Worm (Caenorhabditis elegans) whole organism, L4 larva: ENCODE data around the gene R02E4.2.
A peak's percentile ranks its signal among the peaks of the same experiment; 100 is the strongest.

Experiments used
- D1046.2 ChIP-seq: fragments of 200-800 bp; sonication (Bioruptor generic); IDR thresholded peaks from 2 replicates; pipeline ENCODE4 v1.3.6; 2022; ENCODE audit warnings: missing genetic modification characterization, missing compliant biosample characterization
- F37D6.2 ChIP-seq: sonication (generic microtip); optimal IDR thresholded peaks from 2 replicates; lab custom pipeline; 2016; ENCODE audit warnings: mild to moderate bottlenecking, missing genetic modification characterization, missing compliant biosample characterization
- T20F7.1 ChIP-seq: fragments of 200-800 bp; sonication (Bioruptor generic); optimal IDR thresholded peaks from 2 replicates; lab custom pipeline; 2018; ENCODE audit warnings: mild to moderate bottlenecking, missing genetic modification characterization, missing compliant biosample characterization
- T26A8.4 ChIP-seq: fragments of 200-800 bp; sonication (Bioruptor generic); IDR thresholded peaks from 2 replicates; pipeline ENCODE4 v1.3.6; 2022; ENCODE audit warnings: missing genetic modification characterization, missing compliant biosample characterization
- Y48G9A.11 ChIP-seq: fragments of 200-800 bp; sonication (Bioruptor generic); IDR thresholded peaks from 2 replicates; pipeline ENCODE4 v1.3.6; 2022; ENCODE audit warnings: missing genetic modification reagents, missing genetic modification characterization, missing compliant biosample characterization
- aha-1 ChIP-seq: fragments of 150-350 bp; peaks from one replicate; lab custom pipeline; 2014; ENCODE audit warnings: missing biosample characterization, missing genetic modification characterization
- aly-2 ChIP-seq: sonication (generic microtip); optimal IDR thresholded peaks from 2 replicates; lab custom pipeline; 2018; ENCODE audit warnings: missing biosample characterization, missing genetic modification characterization
- ama-1 ChIP-seq: fragments of 150-350 bp; optimal IDR thresholded peaks from 2 replicates; lab custom pipeline; 2014; ENCODE audit warnings: inconsistent platforms, mixed read lengths
- ceh-62 ChIP-seq: sonication (generic microtip); optimal IDR thresholded peaks from 2 replicates; lab custom pipeline; 2017; ENCODE audit warnings: missing biosample characterization, missing genetic modification characterization
- ceh-82 ChIP-seq: sonication (generic microtip); optimal IDR thresholded peaks from 2 replicates; lab custom pipeline; 2017; ENCODE audit warnings: missing biosample characterization, missing genetic modification characterization
- ces-1 ChIP-seq: fragments of 150-350 bp; sonication (generic microtip); optimal IDR thresholded peaks from 4 replicates; lab custom pipeline; 2014; ENCODE audit warnings: missing biosample characterization, missing genetic modification reagents, missing genetic modification characterization
- cey-2 ChIP-seq: sonication (generic microtip); optimal IDR thresholded peaks from 3 replicates; lab custom pipeline; 2017; ENCODE audit warnings: missing genetic modification characterization, mild to moderate bottlenecking, missing compliant biosample characterization, antibody characterized with exemption, borderline replicate concordance; ENCODE audit not compliant: insufficient read depth
- daf-16 ChIP-seq, 3 experiments: sonication (generic microtip); optimal IDR thresholded peaks; 2 replicates each; lab custom pipeline; 2016 to 2017; ENCODE audit warnings: missing genetic modification characterization in 3 of 3, missing genetic modification reagents in 3 of 3, mild to moderate bottlenecking in 2 of 3, missing compliant biosample characterization in 2 of 3, missing biosample characterization in 1 of 3, moderate library complexity in 1 of 3
- daf-8 ChIP-seq: fragments of 200-800 bp; sonication (Bioruptor generic); IDR thresholded peaks from 2 replicates; pipeline ENCODE4 v1.3.6; 2022; ENCODE audit warnings: missing genetic modification characterization, missing compliant biosample characterization
- egl-27 ChIP-seq: sonication (generic microtip); optimal IDR thresholded peaks from 3 replicates; lab custom pipeline; 2017; ENCODE audit warnings: missing biosample characterization, missing genetic modification reagents, missing genetic modification characterization
- egl-43 ChIP-seq: fragments of 200-800 bp; sonication (Bioruptor generic); IDR thresholded peaks from 2 replicates; pipeline ENCODE4 v1.3.6; 2022; ENCODE audit warnings: missing genetic modification reagents, missing genetic modification characterization, missing compliant biosample characterization
- fos-1 ChIP-seq: fragments of 150-350 bp; optimal IDR thresholded peaks from 2 replicates; lab custom pipeline; 2014; ENCODE audit warnings: missing biosample characterization, missing genetic modification characterization
- hlh-30 ChIP-seq: sonication (generic microtip); optimal IDR thresholded peaks from 2 replicates; lab custom pipeline; 2017; ENCODE audit warnings: antibody characterized with exemption, mild to moderate bottlenecking, missing genetic modification characterization, missing compliant biosample characterization; ENCODE audit not compliant: insufficient read depth
- lin-13 ChIP-seq: fragments of 150-350 bp; optimal IDR thresholded peaks from 2 replicates; lab custom pipeline; 2014; ENCODE audit warnings: missing biosample characterization, missing genetic modification reagents, missing genetic modification characterization
- lin-15B ChIP-seq: fragments of 150-350 bp; sonication (generic microtip); optimal IDR thresholded peaks from 3 replicates; lab custom pipeline; 2014; ENCODE audit warnings: missing biosample characterization, missing genetic modification characterization
- lir-3 ChIP-seq: sonication (generic microtip); optimal IDR thresholded peaks from 2 replicates; lab custom pipeline; 2016; ENCODE audit warnings: mild to moderate bottlenecking, missing genetic modification characterization, missing compliant biosample characterization
- madf-5 ChIP-seq, 2 experiments: fragments of 200-800 bp; sonication (Bioruptor generic); IDR thresholded peaks; 2 replicates each; pipeline ENCODE4 v1.3.6; 2022; ENCODE audit warnings: missing compliant biosample characterization in 2 of 2, missing genetic modification characterization in 2 of 2
- mdl-1 ChIP-seq, 2 experiments: fragments of 150-350 bp in 1 of 2; sonication (generic microtip) in 1 of 2; optimal IDR thresholded peaks; 2 replicates each; lab custom pipeline; 2014 to 2017; ENCODE audit warnings: missing biosample characterization in 2 of 2, missing genetic modification characterization in 2 of 2
- mep-1 ChIP-seq: fragments of 150-350 bp; sonication (generic microtip); optimal IDR thresholded peaks from 3 replicates; lab custom pipeline; 2014; ENCODE audit warnings: missing biosample characterization, missing genetic modification characterization
- mxl-2 ChIP-seq: fragments of 200-800 bp; sonication (Bioruptor generic); conservative IDR thresholded peaks from 2 replicates; pipeline ENCODE4 v1.3.6; 2022; ENCODE audit warnings: missing genetic modification reagents, missing genetic modification characterization, missing compliant biosample characterization
- mxl-3 ChIP-seq: fragments of 200-800 bp; sonication (Bioruptor generic); optimal IDR thresholded peaks from 2 replicates; lab custom pipeline; 2018; ENCODE audit warnings: mild to moderate bottlenecking, missing genetic modification characterization, missing compliant biosample characterization
- nhr-102 ChIP-seq: sonication (generic microtip); optimal IDR thresholded peaks from 2 replicates; lab custom pipeline; 2016; ENCODE audit warnings: mild to moderate bottlenecking, missing genetic modification characterization, moderate library complexity, missing compliant biosample characterization
- nhr-25 ChIP-seq: sonication (generic microtip); optimal IDR thresholded peaks from 2 replicates; lab custom pipeline; 2017; ENCODE audit warnings: missing genetic modification characterization, mild to moderate bottlenecking, missing compliant biosample characterization, antibody characterized with exemption, moderate library complexity, borderline replicate concordance; ENCODE audit not compliant: insufficient read depth
- nhr-76 ChIP-seq: fragments of 150-350 bp; optimal IDR thresholded peaks from 2 replicates; lab custom pipeline; 2014; ENCODE audit warnings: missing biosample characterization, missing genetic modification characterization
- php-3 ChIP-seq: fragments of 200-800 bp; sonication (Bioruptor generic); IDR thresholded peaks from 2 replicates; pipeline ENCODE4 v1.3.6; 2022; ENCODE audit warnings: missing genetic modification reagents, missing genetic modification characterization, missing compliant biosample characterization
- set-16 ChIP-seq: fragments of 200-800 bp; sonication (Bioruptor generic); IDR thresholded peaks from 2 replicates; pipeline ENCODE4 v1.3.6; 2022; ENCODE audit warnings: missing genetic modification reagents, missing genetic modification characterization, missing compliant biosample characterization
- snpc-1.2 ChIP-seq: fragments of 200-800 bp; sonication (Bioruptor generic); IDR thresholded peaks from 2 replicates; pipeline ENCODE4 v1.3.6; 2022; ENCODE audit warnings: missing genetic modification reagents, missing genetic modification characterization, missing compliant biosample characterization
- spr-1 ChIP-seq: sonication (generic microtip); optimal IDR thresholded peaks from 2 replicates; lab custom pipeline; 2016; ENCODE audit warnings: mild to moderate bottlenecking, missing genetic modification characterization, missing compliant biosample characterization
- unc-62 ChIP-seq, 3 experiments: fragments of 150-350 bp in 1 of 3; sonication (generic microtip); optimal IDR thresholded peaks in 2 of 3; peaks in 1 of 3; 1 replicate in 1 of 3; 2 replicates in 2 of 3; lab custom pipeline; 2014 to 2017; ENCODE audit warnings: missing biosample characterization in 3 of 3, missing genetic modification characterization in 3 of 3, missing genetic modification reagents in 3 of 3, missing genotype in 1 of 3
- zag-1 ChIP-seq: fragments of 150-350 bp; optimal IDR thresholded peaks from 2 replicates; lab custom pipeline; 2014; ENCODE audit warnings: missing biosample characterization, missing genetic modification characterization
- zip-2 ChIP-seq: fragments of 150-350 bp; optimal IDR thresholded peaks from 2 replicates; lab custom pipeline; 2014; ENCODE audit warnings: missing biosample characterization, missing genetic modification characterization
- ztf-7 ChIP-seq: fragments of 150-350 bp; optimal IDR thresholded peaks from 2 replicates; lab custom pipeline; 2014; ENCODE audit warnings: missing biosample characterization, missing genetic modification characterization

The R02E4.2 gene

DNA sequence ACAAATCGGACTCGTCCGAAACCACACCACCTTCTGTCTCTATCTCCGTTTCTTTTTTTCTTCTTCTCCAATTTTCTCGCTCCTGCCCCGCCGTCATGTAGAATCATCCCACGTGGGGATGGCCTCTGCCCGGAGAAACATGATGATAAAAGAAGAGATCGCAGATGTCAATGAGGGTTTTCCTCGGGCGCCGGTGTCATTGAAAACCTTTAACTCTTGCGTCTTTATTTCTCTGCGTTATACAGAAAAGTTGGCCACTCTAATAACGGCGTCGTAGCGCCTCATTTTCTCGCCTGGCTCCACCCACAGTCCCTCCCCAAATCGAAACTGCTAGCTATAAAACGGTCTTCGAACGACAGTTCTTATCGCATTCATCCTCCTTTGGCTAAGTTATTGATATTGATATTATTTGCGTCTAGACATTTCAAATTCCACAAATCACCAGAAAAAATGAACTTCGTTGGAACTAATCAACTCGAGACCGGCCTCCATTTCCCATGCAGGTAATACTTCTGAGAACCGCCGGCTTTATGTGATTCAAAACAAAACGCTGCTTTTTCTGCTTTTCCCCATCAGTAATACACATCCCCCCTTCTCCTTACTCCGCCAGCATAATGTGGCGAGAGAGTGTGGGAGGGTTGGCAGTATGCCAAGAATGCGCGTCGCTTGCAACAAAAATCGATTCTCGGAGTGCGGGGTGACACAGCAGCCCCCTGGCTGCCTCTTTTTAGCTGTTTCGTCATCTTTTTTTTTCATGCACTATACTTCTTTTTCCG lies 38.0 kb downstream of the R02E4.2 start (continued):
- TF ChIP-seq nhr-76 (tag; lab: Kevin White, UChicago) = no peak
- no peak for TF ChIP-seq D1046.2
- TF ChIP-seq ces-1 (GFP tag; lab: Kevin White, UChicago) = no peak
- TF ChIP-seq madf-5 (GFP tag; IDR thresholded peaks at IDR 0.05; lab: Robert Waterston, UW) = 0 out of 4 replicates have a peak, but pooled peaks have one; percentile 32 to 56
- peak; percentile 53; the same call in 1 of the 2 replicates for TF ChIP-seq mxl-2 (GFP tag; lab: Robert Waterston, UW)
- TF ChIP-seq hlh-30 (tag; lab: Kevin White, UChicago) = peak; percentile 88
- TF ChIP-seq ceh-82 = no peak

DNA sequence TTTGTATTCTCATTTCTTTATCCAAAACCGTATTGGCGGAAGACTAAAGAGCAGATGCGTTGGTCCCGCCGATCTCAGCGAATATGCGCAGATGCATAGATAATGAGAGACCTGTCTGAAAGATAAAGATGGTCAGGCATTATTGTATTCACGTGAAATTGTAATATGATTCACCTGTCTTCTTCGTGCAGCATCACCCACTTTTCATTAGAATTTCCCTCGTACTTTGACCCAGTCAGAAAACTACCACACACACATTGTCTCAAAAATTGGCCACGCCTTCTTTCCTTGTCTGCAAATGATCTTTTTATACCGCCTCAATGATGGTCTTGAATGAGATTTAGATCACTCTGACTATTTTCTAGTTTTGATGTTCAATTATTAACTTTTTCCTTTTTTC lies 38.8 kb downstream of the R02E4.2 start:
- TF ChIP-seq spr-1 (no peak), T20F7.1 (GFP tag; lab: Kevin White, UChicago) (no peak), lin-15B (no peak), daf-8 (no peak), lir-3 (no peak), ztf-7 (tag; lab: Kevin White, UChicago) (no peak), nhr-25 (peak; percentile 23), mep-1 (tag; lab: Kevin White, UChicago) (no peak), cey-2 (no peak), daf-16 (GFP tag; optimal IDR thresholded peaks at IDR 0.05; lab: Kevin White, UChicago) (no peak), daf-16 (tag; optimal IDR thresholded peaks at IDR 0.05; lab: Kevin White, UChicago) (peak; percentile 9), ceh-62 (tag; lab: Kevin White, UChicago) (no peak), aha-1 (tag; lab: Kevin White, UChicago) (peak; percentile 29), mxl-3 (GFP tag; lab: Kevin White, UChicago) (no peak), mdl-1 (tag; optimal IDR thresholded peaks at IDR 0.05; lab: Kevin White, UChicago) (no peak), ama-1 (lab: Kevin White, UChicago) (no peak), unc-62 (GFP tag; optimal IDR thresholded peaks at IDR 0.05 in 1 of 2; lab: Kevin White, UChicago) (peak in 1 of 2 experiments; percentile 58), unc-62 (tag; optimal IDR thresholded peaks at IDR 0.05; lab: Kevin White, UChicago) (no peak), aly-2 (tag; lab: Kevin White, UChicago) (no peak), Y48G9A.11 (GFP tag; lab: Robert Waterston, UW) (no peak), zag-1 (no peak), nhr-102 (no peak), fos-1 (tag; lab: Kevin White, UChicago) (no peak), D1046.2 (0 out of 2 replicates have a peak, but pooled peaks have one; percentile 17), snpc-1.2 (no peak), mxl-2 (GFP tag; lab: Robert Waterston, UW) (peak; percentile 44; the same call in 1 of the 2 replicates), zip-2 (no peak), php-3 (GFP tag; lab: Robert Waterston, UW) (no peak), set-16 (GFP tag; lab: Robert Waterston, UW) (no peak), F37D6.2 (tag; lab: Kevin White, UChicago) (no peak), lin-13 (GFP tag; lab: Kevin White, UChicago) (no peak), T26A8.4 (no peak; the same call in none of the 2 replicates), egl-27 (no peak), egl-43 (no peak)
